Worm (Caenorhabditis elegans) whole organism, L4 larva: ENCODE measurements around the gene pxl-1.
A peak's percentile ranks its signal among the peaks of the same experiment; 100 is the strongest.

ENCODE experiments used
- F26F4.8 ChIP-seq: fragments of 200-800 bp; sonication (Bioruptor generic); conservative IDR thresholded peaks from 2 replicates; pipeline ENCODE4 v1.3.6; 2022; ENCODE audit warnings: missing genetic modification characterization, missing compliant biosample characterization
- F44E2.7 ChIP-seq: fragments of 200-800 bp; sonication (Bioruptor generic); IDR thresholded peaks from 2 replicates; pipeline ENCODE4 v2.1.2; 2022; ENCODE audit warnings: missing genetic modification characterization, missing compliant biosample characterization
- F49E8.2 ChIP-seq: sonication (generic microtip); optimal IDR thresholded peaks from 2 replicates; lab custom pipeline; 2016; ENCODE audit warnings: missing compliant biosample characterization, mild to moderate bottlenecking, missing genetic modification characterization, borderline replicate concordance
- T26A8.4 ChIP-seq: fragments of 200-800 bp; sonication (Bioruptor generic); IDR thresholded peaks from 2 replicates; pipeline ENCODE4 v1.3.6; 2022; ENCODE audit warnings: missing genetic modification characterization, missing compliant biosample characterization
- Y48G9A.11 ChIP-seq: fragments of 200-800 bp; sonication (Bioruptor generic); IDR thresholded peaks from 2 replicates; pipeline ENCODE4 v1.3.6; 2022; ENCODE audit warnings: missing genetic modification reagents, missing genetic modification characterization, missing compliant biosample characterization
- Y5F2A.4 ChIP-seq: fragments of 200-800 bp; sonication (Bioruptor generic); optimal IDR thresholded peaks from 2 replicates; lab custom pipeline; 2018; ENCODE audit warnings: mild to moderate bottlenecking, missing genetic modification characterization, missing compliant biosample characterization
- ZK546.5 ChIP-seq, 2 experiments: sonication (generic microtip); optimal IDR thresholded peaks; 2 replicates each; lab custom pipeline; 2017; ENCODE audit warnings: missing biosample characterization in 2 of 2, missing genetic modification characterization in 2 of 2
- ama-1 ChIP-seq: fragments of 150-350 bp; optimal IDR thresholded peaks from 2 replicates; lab custom pipeline; 2014; ENCODE audit warnings: inconsistent platforms, mixed read lengths
- attf-4 ChIP-seq: sonication (generic microtip); optimal IDR thresholded peaks from 3 replicates; lab custom pipeline; 2017; ENCODE audit warnings: missing biosample characterization, missing genetic modification characterization
- ceh-32 ChIP-seq: sonication (generic microtip); optimal IDR thresholded peaks from 2 replicates; lab custom pipeline; 2016; ENCODE audit warnings: mild to moderate bottlenecking, missing genetic modification characterization, missing compliant biosample characterization; ENCODE audit not compliant: poor library complexity
- ceh-44 ChIP-seq: fragments of 200-800 bp; sonication (Bioruptor generic); IDR thresholded peaks from 2 replicates; pipeline ENCODE4 v1.3.6; 2022; ENCODE audit warnings: missing genetic modification reagents, missing genetic modification characterization, missing compliant biosample characterization
- ceh-62 ChIP-seq: sonication (generic microtip); optimal IDR thresholded peaks from 2 replicates; lab custom pipeline; 2017; ENCODE audit warnings: missing biosample characterization, missing genetic modification characterization
- ctbp-1 ChIP-seq: fragments of 200-800 bp; sonication (Bioruptor generic); IDR thresholded peaks from 2 replicates; pipeline ENCODE4 v1.3.6; 2022; ENCODE audit warnings: missing genetic modification reagents, missing genetic modification characterization, missing compliant biosample characterization
- daf-12 ChIP-seq: fragments of 150-350 bp; optimal IDR thresholded peaks from 2 replicates; lab custom pipeline; 2014; ENCODE audit warnings: missing biosample characterization, missing genetic modification reagents, missing genetic modification characterization
- daf-16 ChIP-seq, 3 experiments: sonication (generic microtip); optimal IDR thresholded peaks; 2 replicates each; lab custom pipeline; 2016 to 2017; ENCODE audit warnings: missing genetic modification characterization in 3 of 3, missing genetic modification reagents in 3 of 3, mild to moderate bottlenecking in 2 of 3, missing compliant biosample characterization in 2 of 3, missing biosample characterization in 1 of 3, moderate library complexity in 1 of 3
- dmd-6 ChIP-seq: fragments of 200-800 bp; sonication (Bioruptor generic); IDR thresholded peaks from 2 replicates; pipeline ENCODE4 v1.3.6; 2022; ENCODE audit warnings: missing genetic modification reagents, missing genetic modification characterization, missing compliant biosample characterization
- dmd-8 ChIP-seq: fragments of 200-800 bp; sonication (Bioruptor generic); IDR thresholded peaks from 2 replicates; pipeline ENCODE4 v1.3.6; 2022; ENCODE audit warnings: missing genetic modification characterization, missing compliant biosample characterization
- dmd-9 ChIP-seq: fragments of 200-800 bp; sonication (Bioruptor generic); IDR thresholded peaks from 2 replicates; pipeline ENCODE4 v1.3.6; 2022; ENCODE audit warnings: missing genetic modification reagents, missing genetic modification characterization, missing compliant biosample characterization
- dpl-1 ChIP-seq: fragments of 150-350 bp; optimal IDR thresholded peaks from 2 replicates; lab custom pipeline; 2014; ENCODE audit warnings: missing biosample characterization, missing genetic modification reagents, missing genetic modification characterization
- dve-1 ChIP-seq: sonication (generic microtip); optimal IDR thresholded peaks from 2 replicates; lab custom pipeline; 2017; ENCODE audit warnings: antibody characterized with exemption, mild to moderate bottlenecking, missing genetic modification characterization, missing compliant biosample characterization; ENCODE audit not compliant: insufficient read depth
- egl-27 ChIP-seq: sonication (generic microtip); optimal IDR thresholded peaks from 3 replicates; lab custom pipeline; 2017; ENCODE audit warnings: missing biosample characterization, missing genetic modification reagents, missing genetic modification characterization
- egl-43 ChIP-seq: fragments of 200-800 bp; sonication (Bioruptor generic); IDR thresholded peaks from 2 replicates; pipeline ENCODE4 v1.3.6; 2022; ENCODE audit warnings: missing genetic modification reagents, missing genetic modification characterization, missing compliant biosample characterization
- fkh-10 ChIP-seq: fragments of 150-350 bp; optimal IDR thresholded peaks from 2 replicates; lab custom pipeline; 2014; ENCODE audit warnings: missing biosample characterization, missing genetic modification reagents, missing genetic modification characterization
- fos-1 ChIP-seq: fragments of 150-350 bp; optimal IDR thresholded peaks from 2 replicates; lab custom pipeline; 2014; ENCODE audit warnings: missing biosample characterization, missing genetic modification characterization
- gei-8 ChIP-seq: fragments of 200-800 bp; sonication (Bioruptor generic); optimal IDR thresholded peaks from 2 replicates; lab custom pipeline; 2018; ENCODE audit warnings: mild to moderate bottlenecking, missing genetic modification characterization, missing compliant biosample characterization
- hif-1 ChIP-seq, 2 experiments: sonication (generic microtip); optimal IDR thresholded peaks; 2 replicates each; lab custom pipeline; 2016 to 2017; ENCODE audit warnings: missing compliant biosample characterization in 2 of 2, missing genetic modification characterization in 2 of 2, missing genetic modification reagents in 2 of 2, missing genotype in 2 of 2, mild to moderate bottlenecking in 1 of 2
- hlh-11 ChIP-seq: fragments of 200-800 bp; sonication (Bioruptor generic); optimal IDR thresholded peaks from 2 replicates; lab custom pipeline; 2018; ENCODE audit warnings: mild to moderate bottlenecking, missing genetic modification characterization, missing compliant biosample characterization
- lin-29 ChIP-seq: fragments of 200-800 bp; sonication (Bioruptor generic); IDR thresholded peaks from 2 replicates; pipeline ENCODE4 v1.3.6; 2022; ENCODE audit warnings: missing genetic modification reagents, missing genetic modification characterization, missing compliant biosample characterization
- lin-38 ChIP-seq: fragments of 200-800 bp; sonication (Bioruptor generic); IDR thresholded peaks from 2 replicates; pipeline ENCODE4 v1.3.6; 2022; ENCODE audit warnings: missing genetic modification reagents, missing genetic modification characterization, missing compliant biosample characterization
- mdt-29 ChIP-seq: fragments of 200-800 bp; sonication (Bioruptor generic); IDR thresholded peaks from 2 replicates; pipeline ENCODE4 v1.3.6; 2022; ENCODE audit warnings: missing genetic modification reagents, missing genetic modification characterization, missing compliant biosample characterization
- mxl-3 ChIP-seq: fragments of 200-800 bp; sonication (Bioruptor generic); optimal IDR thresholded peaks from 2 replicates; lab custom pipeline; 2018; ENCODE audit warnings: mild to moderate bottlenecking, missing genetic modification characterization, missing compliant biosample characterization
- nhr-10 ChIP-seq: fragments of 150-350 bp; optimal IDR thresholded peaks from 2 replicates; lab custom pipeline; 2014; ENCODE audit warnings: missing biosample characterization, missing genetic modification characterization
- nhr-25 ChIP-seq: sonication (generic microtip); optimal IDR thresholded peaks from 2 replicates; lab custom pipeline; 2017; ENCODE audit warnings: missing genetic modification characterization, mild to moderate bottlenecking, missing compliant biosample characterization, antibody characterized with exemption, moderate library complexity, borderline replicate concordance; ENCODE audit not compliant: insufficient read depth
- php-3 ChIP-seq: fragments of 200-800 bp; sonication (Bioruptor generic); IDR thresholded peaks from 2 replicates; pipeline ENCODE4 v1.3.6; 2022; ENCODE audit warnings: missing genetic modification reagents, missing genetic modification characterization, missing compliant biosample characterization
- pqm-1 ChIP-seq: sonication (generic microtip); optimal IDR thresholded peaks from 2 replicates; lab custom pipeline; 2017; ENCODE audit warnings: missing biosample characterization, missing genetic modification characterization
- rbr-2 ChIP-seq: sonication (generic microtip); optimal IDR thresholded peaks from 2 replicates; lab custom pipeline; 2016; ENCODE audit warnings: missing genotype, missing genetic modification characterization, missing compliant biosample characterization
- sdz-12 ChIP-seq: fragments of 200-800 bp; sonication (Bioruptor generic); optimal IDR thresholded peaks from 2 replicates; lab custom pipeline; 2018; ENCODE audit warnings: mild to moderate bottlenecking, missing genetic modification characterization, missing compliant biosample characterization
- skn-1 ChIP-seq: fragments of 150-350 bp; optimal IDR thresholded peaks from 2 replicates; lab custom pipeline; 2014; ENCODE audit warnings: missing biosample characterization, missing genetic modification characterization
- snpc-4 ChIP-seq: fragments of 150-350 bp; optimal IDR thresholded peaks from 2 replicates; lab custom pipeline; 2014; ENCODE audit warnings: missing biosample characterization, missing genetic modification characterization
- tag-97 ChIP-seq: fragments of 200-800 bp; sonication (Bioruptor generic); IDR thresholded peaks from 2 replicates; pipeline ENCODE4 v1.3.6; 2022; ENCODE audit warnings: missing genetic modification characterization, missing compliant biosample characterization
- tra-1 ChIP-seq: fragments of 200-800 bp; sonication (Bioruptor generic); IDR thresholded peaks from 2 replicates; pipeline ENCODE4 v1.3.6; 2022; ENCODE audit warnings: missing genetic modification reagents, missing genetic modification characterization, missing compliant biosample characterization
- unc-130 ChIP-seq: sonication (generic microtip); optimal IDR thresholded peaks from 2 replicates; lab custom pipeline; 2016; ENCODE audit warnings: missing genetic modification reagents, missing genetic modification characterization, missing compliant biosample characterization
- vab-7 ChIP-seq: fragments of 200-800 bp; sonication (Bioruptor generic); IDR thresholded peaks from 2 replicates; pipeline ENCODE4 v1.3.6; 2022; ENCODE audit warnings: missing genetic modification reagents, missing genetic modification characterization, missing compliant biosample characterization
- zfp-2 ChIP-seq: sonication (generic microtip); optimal IDR thresholded peaks from 2 replicates; lab custom pipeline; 2016; ENCODE audit warnings: mild to moderate bottlenecking, missing genetic modification characterization, missing compliant biosample characterization
- zip-2 ChIP-seq: fragments of 150-350 bp; optimal IDR thresholded peaks from 2 replicates; lab custom pipeline; 2014; ENCODE audit warnings: missing biosample characterization, missing genetic modification characterization
- ztf-11 ChIP-seq: fragments of 150-350 bp; optimal IDR thresholded peaks from 2 replicates; lab custom pipeline; 2014; ENCODE audit warnings: missing biosample characterization, missing genetic modification characterization

Gene pxl-1

ce11 chrIII:5876867-5877641 lies 18.8 kb downstream of the pxl-1 start (continued):
- TF ChIP-seq gei-8 (GFP tag; lab: Kevin White, UChicago) = no peak
- TF ChIP-seq sdz-12 (GFP tag; lab: Kevin White, UChicago) = no peak
- no peak for TF ChIP-seq ceh-32
- TF ChIP-seq pqm-1 = no peak
- no peak for TF ChIP-seq zfp-2 (tag; lab: Kevin White, UChicago)
- no peak for TF ChIP-seq vab-7 (GFP tag; lab: Robert Waterston, UW)
- no peak for TF ChIP-seq snpc-4 (tag; lab: Kevin White, UChicago)
- peak; percentile 96 for TF ChIP-seq mdt-29 (GFP tag; lab: Robert Waterston, UW)
- no peak for TF ChIP-seq lin-29 (GFP tag; lab: Robert Waterston, UW)
- TF ChIP-seq attf-4 (tag; lab: Kevin White, UChicago) = no peak
- no peak for TF ChIP-seq rbr-2 (tag; lab: Kevin White, UChicago)
- TF ChIP-seq F26F4.8 (GFP tag; lab: Robert Waterston, UW) = no peak
- no peak for TF ChIP-seq Y48G9A.11 (GFP tag; lab: Robert Waterston, UW)
- TF ChIP-seq tag-97 (GFP tag; lab: Robert Waterston, UW) = no peak
- no peak for TF ChIP-seq fos-1 (tag; lab: Kevin White, UChicago)
- TF ChIP-seq ceh-44 (GFP tag; lab: Robert Waterston, UW) = no peak
- no peak for TF ChIP-seq F44E2.7 (GFP tag; lab: Robert Waterston, UW)
- TF ChIP-seq dpl-1 (GFP tag; lab: Kevin White, UChicago) = no peak
- TF ChIP-seq dmd-8 (GFP tag; lab: Robert Waterston, UW) = no peak
- TF ChIP-seq ctbp-1 (GFP tag; lab: Robert Waterston, UW) = no peak
- no peak for TF ChIP-seq ztf-11 (tag; lab: Kevin White, UChicago)
- peak; percentile 57 for TF ChIP-seq dmd-6 (GFP tag; lab: Robert Waterston, UW)
- no peak for TF ChIP-seq lin-38 (GFP tag; lab: Robert Waterston, UW)
- no peak for TF ChIP-seq daf-12 (tag; lab: Kevin White, UChicago)
- TF ChIP-seq F49E8.2 (tag; lab: Kevin White, UChicago) = no peak
- TF ChIP-seq egl-43 (GFP tag; lab: Robert Waterston, UW) = no peak

- TF ChIP-seq fkh-10 (no peak), zip-2 (no peak), snpc-4 (tag; lab: Kevin White, UChicago) (no peak), hlh-11 (tag; lab: Kevin White, UChicago) (peak; percentile 32), rbr-2 (tag; lab: Kevin White, UChicago) (no peak), unc-130 (GFP tag; lab: Kevin White, UChicago) (peak; percentile 63), dve-1 (tag; lab: Kevin White, UChicago) (peak; percentile 12), T26A8.4 (no peak), egl-43 (GFP tag; lab: Robert Waterston, UW) (peak; percentile 59; the same call in 1 of the 2 replicates), nhr-10 (tag; lab: Kevin White, UChicago) (no peak), egl-27 (no peak), skn-1 (tag; lab: Kevin White, UChicago) (no peak), ceh-44 (GFP tag; lab: Robert Waterston, UW) (no peak), mxl-3 (peak; percentile 43), tra-1 (GFP tag; lab: Robert Waterston, UW) (0 out of 2 replicates have a peak, but pooled peaks have one; percentile 11), Y5F2A.4 (GFP tag; lab: Kevin White, UChicago) (no peak), fos-1 (tag; lab: Kevin White, UChicago) (no peak), ceh-62 (tag; lab: Kevin White, UChicago) (no peak), daf-16 (GFP tag; optimal IDR thresholded peaks at IDR 0.05; lab: Kevin White, UChicago) (no peak), daf-16 (tag; optimal IDR thresholded peaks at IDR 0.05; lab: Kevin White, UChicago) (no peak), Y48G9A.11 (GFP tag; lab: Robert Waterston, UW) (peak; percentile 37; the same call in 1 of the 2 replicates), nhr-25 (tag; lab: Kevin White, UChicago) (no peak), ZK546.5 (tag; optimal IDR thresholded peaks at IDR 0.05; lab: Kevin White, UChicago) (no peak), dmd-9 (no peak), dpl-1 (GFP tag; lab: Kevin White, UChicago) (peak; percentile 28), hif-1 (tag; optimal IDR thresholded peaks at IDR 0.05; lab: Kevin White, UChicago) (peak in 1 of 2 experiments; percentile 56), php-3 (no peak), vab-7 (GFP tag; lab: Robert Waterston, UW) (no peak), F44E2.7 (GFP tag; lab: Robert Waterston, UW) (no peak), ama-1 (peak; percentile 97)
Measured at ce11 chrIII:5876140-5876675, 19.6 kb downstream of the pxl-1 start, which contains the start of gene aldo-2. Gene aldo-2 (minus strand): TSS chrIII:5876625.
